Worm (Caenorhabditis elegans) whole organism, L4/young adult: ENCODE measurements around the gene Y39G8C.2.

Experiments used
- W03F9.2 ChIP-seq: fragments of 150-350 bp; optimal IDR thresholded peaks from 2 replicates; lab custom pipeline; 2014; ENCODE audit warnings: missing biosample characterization, missing genetic modification characterization
- him-1 ChIP-seq: sonication (generic microtip); optimal IDR thresholded peaks from 2 replicates; lab custom pipeline; 2016; ENCODE audit warnings: missing genotype, missing genetic modification reagents, missing genetic modification characterization, missing compliant biosample characterization

- TF ChIP-seq W03F9.2 (no peak), him-1 (tag; lab: Kevin White, UChicago) (no peak)
These were observed 930 bp upstream of the Y39G8C.2 start for ce11 chrII:14098348-14098747.
